Worm (Caenorhabditis elegans) whole organism, L4/young adult: ENCODE results near the gene har-1.

Experiments used
- dao-5 ChIP-seq: sonication (generic microtip); optimal IDR thresholded peaks from 2 replicates; lab custom pipeline; 2016; ENCODE audit warnings: missing genotype, missing genetic modification characterization, moderate library complexity, missing compliant biosample characterization
- him-1 ChIP-seq: sonication (generic microtip); optimal IDR thresholded peaks from 2 replicates; lab custom pipeline; 2016; ENCODE audit warnings: missing genotype, missing genetic modification reagents, missing genetic modification characterization, missing compliant biosample characterization

DNA sequence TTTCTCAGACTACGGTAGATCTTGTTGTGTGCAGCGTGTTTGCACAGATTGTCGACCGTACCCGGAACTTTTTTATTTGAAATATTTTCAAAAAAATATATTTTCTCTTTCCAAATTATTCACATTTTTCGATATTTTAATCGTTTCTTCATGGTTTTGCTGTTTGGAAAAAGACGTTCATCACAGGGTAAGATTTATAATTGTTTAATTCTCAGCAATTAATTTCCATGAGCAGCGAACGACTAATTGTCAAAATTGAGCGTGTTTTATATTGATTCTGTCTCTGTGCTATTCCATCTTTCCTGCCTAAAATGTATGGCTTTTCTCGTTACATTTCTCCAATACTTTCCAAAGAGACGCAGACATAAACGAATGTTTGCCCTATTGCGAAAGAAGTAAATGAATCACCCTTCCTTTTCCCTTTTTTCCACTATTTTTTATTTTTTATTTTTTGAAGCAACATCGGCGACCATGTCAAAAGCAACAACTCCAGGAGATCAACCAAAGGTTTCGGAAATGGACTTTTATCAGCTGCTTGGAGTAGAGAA is 39.3 kb downstream of the har-1 start, which contains the start of gene dnj-16:
- TF ChIP-seq dao-5 (tag; lab: Kevin White, UChicago) = no peak
- TF ChIP-seq him-1 = no peak
